Fruit fly (Drosophila melanogaster) whole organism, embryonic: ENCODE data around the gene Eig71Ek.

Source experiments
- Abd-B ChIP-seq: fragments of 200-800 bp; sonication (Bioruptor generic); optimal IDR thresholded peaks from 2 replicates; lab custom pipeline; 2018; ENCODE audit warnings: missing biosample characterization, mild to moderate bottlenecking, missing genetic modification characterization, moderate library complexity
- Awh ChIP-seq: fragments of 200-800 bp; sonication (Bioruptor generic); IDR thresholded peaks from 2 replicates; pipeline ENCODE4, ENCODE4 v1.3.6; 2022; ENCODE audit warnings: missing biosample characterization, missing genetic modification characterization
- BEAF-32 ChIP-seq: fragments of 200-800 bp; sonication (Bioruptor generic); optimal IDR thresholded peaks from 3 replicates; lab custom pipeline; 2017; ENCODE audit warnings: missing biosample characterization, missing genetic modification characterization, mild to moderate bottlenecking, moderate library complexity, missing genetic modification reagents
- Blimp-1 ChIP-seq: fragments of 200-800 bp; sonication (Bioruptor generic); optimal IDR thresholded peaks from 3 replicates; lab custom pipeline; 2018; ENCODE audit warnings: missing biosample characterization, missing genetic modification characterization, mild to moderate bottlenecking, moderate library complexity, missing genetic modification reagents
- CG10462 ChIP-seq: fragments of 200-800 bp; sonication (Bioruptor generic); optimal IDR thresholded peaks from 2 replicates; lab custom pipeline; 2016; ENCODE audit warnings: missing biosample characterization, missing genetic modification characterization
- CG10565 ChIP-seq: fragments of 200-800 bp; sonication (Bioruptor generic); optimal IDR thresholded peaks from 3 replicates; lab custom pipeline; 2016; ENCODE audit warnings: missing biosample characterization, mild to moderate bottlenecking, missing genetic modification characterization
- CG11723 ChIP-seq: fragments of 200-800 bp; sonication (Bioruptor generic); optimal IDR thresholded peaks from 2 replicates; lab custom pipeline; 2017; ENCODE audit warnings: missing biosample characterization, mild to moderate bottlenecking, missing genetic modification characterization
- CG12104 ChIP-seq: fragments of 200-800 bp; sonication (Bioruptor generic); optimal IDR thresholded peaks from 3 replicates; lab custom pipeline; 2016; ENCODE audit warnings: missing biosample characterization, missing genetic modification characterization
- CG1233 ChIP-seq: fragments of 200-800 bp; sonication (Bioruptor generic); optimal IDR thresholded peaks from 4 replicates; lab custom pipeline; 2018; ENCODE audit warnings: missing biosample characterization, mild to moderate bottlenecking, missing genetic modification characterization
- CG14710 ChIP-seq: fragments of 200-800 bp; sonication (Bioruptor generic); optimal IDR thresholded peaks from 3 replicates; lab custom pipeline; 2019; ENCODE audit warnings: missing biosample characterization, mild to moderate bottlenecking, missing genetic modification characterization, moderate library complexity
- CG1832 ChIP-seq: fragments of 200-800 bp; sonication (Bioruptor generic); optimal IDR thresholded peaks from 2 replicates; lab custom pipeline; 2017; ENCODE audit warnings: missing biosample characterization, mild to moderate bottlenecking, missing genetic modification characterization, inconsistent platforms
- CG31224 ChIP-seq: fragments of 200-800 bp; sonication (Bioruptor generic); IDR thresholded peaks from 2 replicates; pipeline ENCODE4 v1.3.6; 2022; ENCODE audit warnings: missing biosample characterization, missing genetic modification characterization
- CG4820 ChIP-seq: fragments of 200-800 bp; sonication (Bioruptor generic); optimal IDR thresholded peaks from 3 replicates; lab custom pipeline; 2016; ENCODE audit warnings: missing biosample characterization, missing genetic modification characterization
- CG5953 ChIP-seq: fragments of 200-800 bp; sonication (Bioruptor generic); IDR thresholded peaks from 2 replicates; pipeline ENCODE4 v1.3.6; 2022; ENCODE audit warnings: missing biosample characterization, missing genetic modification characterization
- CG6813 ChIP-seq: fragments of 200-800 bp; sonication (Bioruptor generic); optimal IDR thresholded peaks from 2 replicates; lab custom pipeline; 2017; ENCODE audit warnings: missing biosample characterization, missing genetic modification characterization, mild to moderate bottlenecking, moderate library complexity, missing genetic modification reagents
- CG7963 ChIP-seq: fragments of 200-800 bp; sonication (Bioruptor generic); IDR thresholded peaks from 3 replicates; pipeline ENCODE4 v1.3.6; 2022; ENCODE audit warnings: missing biosample characterization, missing genetic modification characterization; ENCODE audit not compliant: partially characterized antibody
- CG8089 ChIP-seq: fragments of 200-800 bp; sonication (Bioruptor generic); optimal IDR thresholded peaks from 3 replicates; lab custom pipeline; 2016; ENCODE audit warnings: missing biosample characterization, missing genetic modification characterization
- CG8388 ChIP-seq: fragments of 200-800 bp; sonication (Bioruptor generic); optimal IDR thresholded peaks from 2 replicates; lab custom pipeline; 2019; ENCODE audit warnings: missing biosample characterization, mild to moderate bottlenecking, missing genetic modification characterization, moderate library complexity
- CG8478 ChIP-seq: fragments of >200 bp; optimal IDR thresholded peaks from 2 replicates; lab custom pipeline; 2018
- Chrac-16 ChIP-seq: fragments of 200-800 bp; sonication (Bioruptor generic); optimal IDR thresholded peaks from 3 replicates; lab custom pipeline; 2016; ENCODE audit warnings: missing biosample characterization, missing genetic modification characterization
- CrebB ChIP-seq: fragments of 200-800 bp; sonication (Bioruptor generic); optimal IDR thresholded peaks from 3 replicates; lab custom pipeline; 2018; ENCODE audit warnings: missing biosample characterization, mild to moderate bottlenecking, missing genetic modification characterization
- Dll ChIP-seq: fragments of 200-800 bp; sonication (Bioruptor generic); IDR thresholded peaks from 4 replicates; pipeline ENCODE4 v1.3.6; 2022; ENCODE audit warnings: missing biosample characterization, missing genetic modification characterization; ENCODE audit not compliant: partially characterized antibody
- Doc3 ChIP-seq: fragments of 200-800 bp; sonication (Bioruptor generic); IDR thresholded peaks from 3 replicates; pipeline ENCODE4 v1.3.6; 2022; ENCODE audit warnings: missing biosample characterization, missing genetic modification characterization; ENCODE audit not compliant: partially characterized antibody
- Fer2 ChIP-seq: fragments of 200-800 bp; sonication (Bioruptor generic); optimal IDR thresholded peaks from 2 replicates; lab custom pipeline; 2018; ENCODE audit warnings: missing biosample characterization, mild to moderate bottlenecking, missing genetic modification characterization, moderate library complexity
- Fer3 ChIP-seq: fragments of 200-800 bp; sonication (Bioruptor generic); optimal IDR thresholded peaks from 2 replicates; lab custom pipeline; 2018; ENCODE audit warnings: missing biosample characterization, mild to moderate bottlenecking, missing genetic modification characterization, moderate library complexity
- Med ChIP-seq: fragments of 200-800 bp; sonication (Bioruptor generic); peaks from one replicate; lab custom pipeline; 2016; ENCODE audit warnings: missing biosample characterization, missing genetic modification characterization, mild to moderate bottlenecking, inconsistent platforms, moderate library complexity
- Sox100B ChIP-seq: fragments of 200-800 bp; sonication (Bioruptor generic); optimal IDR thresholded peaks from 3 replicates; lab custom pipeline; 2018; ENCODE audit warnings: missing biosample characterization, mild to moderate bottlenecking, missing genetic modification characterization
- Sry-δ ChIP-seq: fragments of 200-800 bp; sonication (Bioruptor generic); optimal IDR thresholded peaks from 2 replicates; lab custom pipeline; 2016; ENCODE audit warnings: missing biosample characterization, missing genetic modification characterization
- Taf1 ChIP-seq: fragments of 200-800 bp; sonication (Bioruptor generic); IDR thresholded peaks from 2 replicates; pipeline ENCODE4 v1.3.6; 2022; ENCODE audit warnings: missing biosample characterization, missing genetic modification characterization
- Vsx1 ChIP-seq: fragments of 200-800 bp; sonication (Bioruptor generic); optimal IDR thresholded peaks from 2 replicates; lab custom pipeline; 2017; ENCODE audit warnings: missing biosample characterization, mild to moderate bottlenecking, missing genetic modification characterization, missing genetic modification reagents
- ac ChIP-seq: fragments of 200-800 bp; sonication (Bioruptor generic); optimal IDR thresholded peaks from 3 replicates; lab custom pipeline; 2017; ENCODE audit warnings: missing biosample characterization, mild to moderate bottlenecking, missing genetic modification characterization
- ci ChIP-seq: fragments of 200-800 bp; sonication (Bioruptor generic); IDR thresholded peaks from 3 replicates; pipeline ENCODE4 v1.3.6; 2022; ENCODE audit warnings: missing biosample characterization, missing genetic modification characterization
- crc ChIP-seq: fragments of 200-800 bp; sonication (Bioruptor generic); optimal IDR thresholded peaks from 2 replicates; lab custom pipeline; 2016; ENCODE audit warnings: missing biosample characterization, missing genetic modification characterization
- esg ChIP-seq: fragments of 200-800 bp; sonication (Bioruptor generic); conservative IDR thresholded peaks from 2 replicates; pipeline ENCODE4 v1.3.6; 2022; ENCODE audit warnings: missing biosample characterization, missing genetic modification characterization
- fru ChIP-seq: fragments of >200 bp; optimal IDR thresholded peaks from 2 replicates; lab custom pipeline; 2017
- gfzf ChIP-seq: fragments of 200-800 bp; sonication (Bioruptor generic); optimal IDR thresholded peaks from 2 replicates; lab custom pipeline; 2016; ENCODE audit warnings: missing biosample characterization, mild to moderate bottlenecking, missing genetic modification characterization, moderate library complexity
- gro ChIP-seq: fragments of 200-800 bp; sonication (Bioruptor generic); optimal IDR thresholded peaks from 2 replicates; lab custom pipeline; 2016; ENCODE audit warnings: missing biosample characterization, missing genetic modification characterization
- gsb-n ChIP-seq: fragments of 200-800 bp; sonication (Bioruptor generic); optimal IDR thresholded peaks from 3 replicates; lab custom pipeline; 2018; ENCODE audit warnings: missing biosample characterization, mild to moderate bottlenecking, missing genetic modification characterization
- ind ChIP-seq: fragments of 200-800 bp; sonication (Bioruptor generic); optimal IDR thresholded peaks from 3 replicates; lab custom pipeline; 2016; ENCODE audit warnings: missing biosample characterization, missing genetic modification characterization
- kay ChIP-seq: fragments of 200-800 bp; sonication (Bioruptor generic); optimal IDR thresholded peaks from 2 replicates; lab custom pipeline; 2016; ENCODE audit warnings: missing biosample characterization, missing genetic modification characterization
- mam ChIP-seq: fragments of 200-800 bp; sonication (Bioruptor generic); optimal IDR thresholded peaks from 3 replicates; lab custom pipeline; 2016; ENCODE audit warnings: missing biosample characterization, missing genetic modification characterization
- nerfin-1 ChIP-seq: fragments of 200-800 bp; sonication (Bioruptor generic); optimal IDR thresholded peaks from 3 replicates; lab custom pipeline; 2019; ENCODE audit warnings: missing biosample characterization, mild to moderate bottlenecking, missing genetic modification characterization, moderate library complexity
- pho ChIP-seq: fragments of 200-800 bp; sonication (Bioruptor generic); optimal IDR thresholded peaks from 2 replicates; lab custom pipeline; 2016; ENCODE audit warnings: missing biosample characterization, missing genetic modification characterization
- psq ChIP-seq: fragments of 200-800 bp; sonication (Bioruptor generic); optimal IDR thresholded peaks from 2 replicates; lab custom pipeline; 2017; ENCODE audit warnings: missing biosample characterization, missing genetic modification characterization
- rib ChIP-seq: fragments of 200-800 bp; sonication (Bioruptor generic); IDR thresholded peaks from 2 replicates; pipeline ENCODE4 v1.3.6; 2022; ENCODE audit warnings: missing biosample characterization, missing genetic modification characterization
- schlank ChIP-seq: fragments of 200-800 bp; sonication (Bioruptor generic); optimal IDR thresholded peaks from 2 replicates; lab custom pipeline; 2018; ENCODE audit warnings: missing biosample characterization, mild to moderate bottlenecking, missing genetic modification characterization
- sens-2 ChIP-seq: fragments of 200-800 bp; sonication (Bioruptor generic); IDR thresholded peaks from 2 replicates; pipeline ENCODE4 v1.3.6; 2022; ENCODE audit warnings: missing biosample characterization, missing genetic modification characterization
- shn ChIP-seq: fragments of 200-800 bp; sonication (Bioruptor generic); optimal IDR thresholded peaks from 3 replicates; lab custom pipeline; 2016; ENCODE audit warnings: missing biosample characterization, missing genetic modification characterization
- stc ChIP-seq: fragments of 200-800 bp; sonication (Bioruptor generic); IDR thresholded peaks from 2 replicates; pipeline ENCODE4 v1.3.6; 2022; ENCODE audit warnings: missing biosample characterization, missing genetic modification characterization
- tx ChIP-seq: fragments of 200-800 bp; sonication (Bioruptor generic); optimal IDR thresholded peaks from 2 replicates; lab custom pipeline; 2016; ENCODE audit warnings: missing biosample characterization, missing genetic modification characterization
- yki ChIP-seq: fragments of >200 bp; optimal IDR thresholded peaks from 3 replicates; lab custom pipeline; 2018

Eig71Ek gene

dm6 chr3L:15694406-15694805 lies 33.4 kb downstream of the Eig71Ek start (continued):
- peak; percentile 81 for TF ChIP-seq CG8388 (GFP tag; lab: Kevin White, UChicago)

dm6 chr3L:15695195-15695594 lies 34.1 kb downstream of the Eig71Ek start:
- no peak for TF ChIP-seq shn (GFP tag; lab: Kevin White, UChicago)
- TF ChIP-seq CG7963: no peak
- TF ChIP-seq CG4820 (GFP tag; lab: Kevin White, UChicago): no peak
- no peak for TF ChIP-seq Fer2 (tag; lab: Kevin White, UChicago)
- no peak for TF ChIP-seq fru (lab: Kevin White, UChicago)
- TF ChIP-seq CG1832 (GFP tag; lab: Kevin White, UChicago): no peak
- peak; percentile 46 for TF ChIP-seq Blimp-1 (GFP tag; lab: Kevin White, UChicago)
- TF ChIP-seq sens-2 (GFP tag; lab: Robert Waterston, UW): no peak
- TF ChIP-seq CG8478 (lab: Kevin White, UChicago): no peak
- TF ChIP-seq mam (GFP tag; lab: Kevin White, UChicago): no peak
- no peak for TF ChIP-seq Med
- TF ChIP-seq ind (GFP tag; lab: Kevin White, UChicago): no peak
- no peak for TF ChIP-seq Dll (GFP tag; lab: Robert Waterston, UW)
- TF ChIP-seq CG8089 (GFP tag; lab: Kevin White, UChicago): no peak
- TF ChIP-seq gfzf: no peak
- no peak for TF ChIP-seq schlank
- TF ChIP-seq CG31224 (GFP tag; lab: Robert Waterston, UW): no peak
- TF ChIP-seq nerfin-1 (tag; lab: Kevin White, UChicago): no peak
- TF ChIP-seq Sry-δ: no peak
- TF ChIP-seq gro (GFP tag; lab: Kevin White, UChicago): no peak
- TF ChIP-seq stc (GFP tag; lab: Robert Waterston, UW): no peak
- TF ChIP-seq CG6813: no peak
- TF ChIP-seq Fer3 (tag; lab: Kevin White, UChicago): no peak
- TF ChIP-seq yki (lab: Kevin White, UChicago): no peak
- no peak for TF ChIP-seq Chrac-16 (GFP tag; lab: Kevin White, UChicago)
- no peak for TF ChIP-seq pho (GFP tag; lab: Kevin White, UChicago)
- no peak for TF ChIP-seq crc (GFP tag; lab: Kevin White, UChicago)
- TF ChIP-seq CG1233: no peak
- no peak for TF ChIP-seq CG10462 (GFP tag; lab: Kevin White, UChicago)
- TF ChIP-seq Awh: peak; percentile 95
- no peak for TF ChIP-seq CG5953 (GFP tag; lab: Robert Waterston, UW)
- TF ChIP-seq tx (GFP tag; lab: Kevin White, UChicago): no peak
- no peak for TF ChIP-seq esg (GFP tag; lab: Robert Waterston, UW)
- TF ChIP-seq ac (GFP tag; lab: Kevin White, UChicago): no peak
- TF ChIP-seq Sox100B (GFP tag; lab: Kevin White, UChicago): no peak
- no peak for TF ChIP-seq CG12104 (GFP tag; lab: Kevin White, UChicago)
- TF ChIP-seq BEAF-32 (GFP tag; lab: Kevin White, UChicago): no peak
- no peak for TF ChIP-seq rib
- TF ChIP-seq CG11723: no peak
- TF ChIP-seq ci (GFP tag; lab: Robert Waterston, UW): 0 out of 3 replicates have a peak, but pooled peaks have one; percentile 12
- no peak for TF ChIP-seq Taf1 (GFP tag; lab: Robert Waterston, UW)
- TF ChIP-seq Doc3 (GFP tag; lab: Robert Waterston, UW): no peak
- TF ChIP-seq Vsx1: peak; percentile 51
- no peak for TF ChIP-seq CrebB (tag; lab: Kevin White, UChicago)
- no peak for TF ChIP-seq Abd-B (GFP tag; lab: Kevin White, UChicago)
- peak; percentile 55 for TF ChIP-seq gsb-n (tag; lab: Kevin White, UChicago)
- TF ChIP-seq psq (GFP tag; lab: Kevin White, UChicago): no peak
- TF ChIP-seq CG10565 (GFP tag; lab: Kevin White, UChicago): no peak
- no peak for TF ChIP-seq kay (GFP tag; lab: Kevin White, UChicago)
- no peak for TF ChIP-seq CG14710 (tag; lab: Kevin White, UChicago)
